Worm (Caenorhabditis elegans): ENCODE results near the gene ttr-33.

ttr-33 gene

ce11 chrV:7811758-7812157 lies 26.0 kb downstream of the ttr-33 start, which contains the start of gene ZK742.4:
Gene ZK742.4 (minus strand): TSS chrV:7811792.
- no peak for TF ChIP-seq scrt-1 (GFP tag; IDR thresholded peaks at IDR 0.05)
- no peak for TF ChIP-seq F13C5.2 (tag; optimal IDR thresholded peaks at IDR 0.05)
- TF ChIP-seq ets-7 (tag; optimal IDR thresholded peaks at IDR 0.05) = no peak
- no peak for TF ChIP-seq hmbx-1 (tag; optimal IDR thresholded peaks at IDR 0.05)
- no peak for TF ChIP-seq flt-1 (GFP tag; IDR thresholded peaks at IDR 0.05)
- no peak for TF ChIP-seq ama-1 (optimal IDR thresholded peaks at IDR 0.05)
- TF ChIP-seq hmg-4 (GFP tag; optimal IDR thresholded peaks at IDR 0.05) = no peak
- TF ChIP-seq tbx-37 (GFP tag; conservative IDR thresholded peaks at IDR 0.05) = no peak

ce11 chrV:7810591-7810990 lies 27.1 kb downstream of the ttr-33 start:
- TF ChIP-seq ceh-13 (GFP tag; optimal IDR thresholded peaks at IDR 0.05) (no peak), flt-1 (GFP tag; IDR thresholded peaks at IDR 0.05) (no peak), tbx-37 (GFP tag; conservative IDR thresholded peaks at IDR 0.05) (no peak), hmbx-1 (tag; optimal IDR thresholded peaks at IDR 0.05) (no peak), F13C5.2 (tag; optimal IDR thresholded peaks at IDR 0.05) (no peak), ets-7 (tag; optimal IDR thresholded peaks at IDR 0.05) (no peak), aly-1 (tag; optimal IDR thresholded peaks at IDR 0.05) (no peak)

DNA sequence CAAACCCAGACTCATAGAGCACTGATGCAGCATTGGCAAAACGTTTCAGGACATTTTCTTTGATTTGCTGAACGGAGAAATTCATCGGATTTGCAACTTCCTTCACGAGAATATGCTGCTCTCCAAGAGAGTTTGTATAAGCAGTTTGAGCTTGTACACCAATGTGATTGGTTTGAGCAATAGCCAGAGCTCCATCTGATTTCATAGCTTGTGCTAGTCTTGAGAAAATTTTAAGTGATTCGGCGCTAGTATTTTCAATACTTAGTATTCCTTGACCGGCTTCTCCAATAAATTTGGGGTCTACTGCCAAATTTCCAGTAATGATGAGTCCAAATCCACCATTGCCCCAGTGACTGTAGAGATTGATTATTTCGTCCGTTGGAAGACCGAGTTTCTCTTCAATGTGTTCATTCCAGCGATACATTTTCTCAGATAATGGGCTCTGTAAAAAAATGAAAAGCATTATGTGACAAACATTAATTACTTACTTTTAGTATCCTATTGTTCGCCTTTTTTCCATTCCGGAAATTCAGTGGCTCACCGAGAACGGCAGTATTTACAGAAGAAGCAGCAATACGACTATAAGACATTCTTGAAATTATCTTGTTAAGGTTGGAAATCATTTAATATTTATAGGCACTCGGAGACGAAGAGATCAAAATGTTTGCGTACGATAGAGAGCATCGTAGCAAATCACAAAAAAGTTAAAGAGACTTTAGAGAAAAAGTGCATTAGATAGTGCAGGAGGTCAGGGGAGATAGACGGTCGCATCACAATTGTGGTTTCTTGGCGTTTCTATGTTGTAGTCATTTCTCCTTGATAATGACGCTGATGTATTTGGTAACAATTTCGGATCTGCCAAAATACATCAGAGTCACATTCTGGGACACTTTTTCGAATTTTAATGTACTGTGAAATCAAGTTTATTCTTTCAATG lies 28.1 kb downstream of the ttr-33 start, which contains the start of gene ZK742.3:
ZK742.3 (minus strand) TSS at position 593 of the 937 bp plus-strand sequence.
- TF ChIP-seq hmg-4 (GFP tag; optimal IDR thresholded peaks at IDR 0.05) (no peak), B0310.2 (tag; optimal IDR thresholded peaks at IDR 0.05) (no peak), aly-1 (tag; optimal IDR thresholded peaks at IDR 0.05) (no peak), tbx-37 (GFP tag; conservative IDR thresholded peaks at IDR 0.05) (no peak), flt-1 (GFP tag; IDR thresholded peaks at IDR 0.05) (no peak), pes-1 (GFP tag; IDR thresholded peaks at IDR 0.05) (no peak), tra-4 (tag; optimal IDR thresholded peaks at IDR 0.05) (no peak), ets-7 (tag; optimal IDR thresholded peaks at IDR 0.05) (no peak), ama-1 (optimal IDR thresholded peaks at IDR 0.05) (no peak), ceh-36 (tag; optimal IDR thresholded peaks at IDR 0.05) (no peak), F13C5.2 (tag; optimal IDR thresholded peaks at IDR 0.05) (no peak), hnd-1 (tag; optimal IDR thresholded peaks at IDR 0.05) (no peak), scrt-1 (GFP tag; IDR thresholded peaks at IDR 0.05) (no peak), sea-1 (GFP tag; conservative IDR thresholded peaks at IDR 0.05) (no peak), hmbx-1 (tag; optimal IDR thresholded peaks at IDR 0.05) (no peak)

DNA sequence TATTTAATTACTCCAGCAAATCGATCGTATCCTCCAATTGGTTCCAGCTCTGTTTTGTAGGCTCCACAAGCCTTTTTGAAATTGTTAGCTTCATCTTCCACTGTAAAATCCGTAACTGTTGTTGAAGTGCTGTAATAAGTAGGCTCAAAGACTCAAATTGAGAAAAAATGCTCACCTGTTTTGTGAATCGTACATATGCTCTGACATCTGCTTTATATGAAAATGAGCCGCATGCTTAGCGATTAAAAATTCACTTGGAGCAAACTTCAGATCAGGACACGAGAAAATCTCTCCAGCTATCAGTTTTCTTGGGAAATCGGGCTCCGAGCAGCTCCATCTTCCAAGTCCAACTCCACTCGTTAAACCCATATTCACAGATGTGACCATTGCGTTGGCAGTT lies 29.3 kb downstream of the ttr-33 start:
- TF ChIP-seq ceh-36 (tag; optimal IDR thresholded peaks at IDR 0.05) (no peak), hmg-4 (GFP tag; optimal IDR thresholded peaks at IDR 0.05) (no peak), ama-1 (optimal IDR thresholded peaks at IDR 0.05) (no peak), hmbx-1 (tag; optimal IDR thresholded peaks at IDR 0.05) (no peak), F13C5.2 (tag; optimal IDR thresholded peaks at IDR 0.05) (no peak), hnd-1 (tag; optimal IDR thresholded peaks at IDR 0.05) (no peak), ceh-13 (GFP tag; optimal IDR thresholded peaks at IDR 0.05) (no peak), scrt-1 (GFP tag; IDR thresholded peaks at IDR 0.05) (no peak), tbx-11 (GFP tag; IDR thresholded peaks at IDR 0.05) (no peak), sea-1 (GFP tag; conservative IDR thresholded peaks at IDR 0.05) (no peak), tra-4 (tag; optimal IDR thresholded peaks at IDR 0.05) (no peak), ets-7 (tag; optimal IDR thresholded peaks at IDR 0.05) (no peak), aly-1 (tag; optimal IDR thresholded peaks at IDR 0.05) (no peak), flt-1 (GFP tag; IDR thresholded peaks at IDR 0.05) (no peak), B0310.2 (tag; optimal IDR thresholded peaks at IDR 0.05) (no peak), tbx-37 (GFP tag; conservative IDR thresholded peaks at IDR 0.05) (no peak), pes-1 (GFP tag; IDR thresholded peaks at IDR 0.05) (no peak)

DNA sequence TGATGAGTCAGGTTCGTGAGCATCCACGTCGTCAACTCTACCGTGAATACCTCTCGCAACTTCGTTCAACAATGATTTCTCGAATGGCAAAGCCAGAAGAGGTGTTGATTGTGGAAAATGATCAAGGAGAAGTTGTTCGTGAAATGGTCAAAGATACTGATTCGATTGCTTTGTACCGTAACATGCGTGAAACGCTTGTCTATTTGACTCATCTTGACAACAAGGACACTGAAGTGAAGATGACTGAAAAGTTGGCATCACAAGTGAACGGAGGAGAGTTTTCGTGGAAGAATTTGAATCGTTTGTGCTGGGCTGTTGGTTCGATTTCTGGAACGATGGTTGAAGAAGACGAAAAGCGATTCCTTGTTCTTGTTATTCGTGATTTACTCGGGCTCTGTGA lies 31.1 kb downstream of the ttr-33 start:
- no peak for TF ChIP-seq F13C5.2 (tag; optimal IDR thresholded peaks at IDR 0.05)
- no peak for TF ChIP-seq hmg-4 (GFP tag; optimal IDR thresholded peaks at IDR 0.05)
- no peak for TF ChIP-seq scrt-1 (GFP tag; IDR thresholded peaks at IDR 0.05)
- no peak for TF ChIP-seq flt-1 (GFP tag; IDR thresholded peaks at IDR 0.05)
- no peak for TF ChIP-seq ets-7 (tag; optimal IDR thresholded peaks at IDR 0.05)
- no peak for TF ChIP-seq hnd-1 (tag; optimal IDR thresholded peaks at IDR 0.05)
- no peak for TF ChIP-seq ceh-13 (GFP tag; optimal IDR thresholded peaks at IDR 0.05)
- TF ChIP-seq aly-1 (tag; optimal IDR thresholded peaks at IDR 0.05) = no peak
- no peak for TF ChIP-seq hmbx-1 (tag; optimal IDR thresholded peaks at IDR 0.05)
- TF ChIP-seq tbx-37 (GFP tag; conservative IDR thresholded peaks at IDR 0.05) = no peak
- no peak for TF ChIP-seq ceh-36 (tag; optimal IDR thresholded peaks at IDR 0.05)
- no peak for TF ChIP-seq sea-1 (GFP tag; conservative IDR thresholded peaks at IDR 0.05)
- TF ChIP-seq pes-1 (GFP tag; IDR thresholded peaks at IDR 0.05) = no peak
- no peak for TF ChIP-seq tra-4 (tag; optimal IDR thresholded peaks at IDR 0.05)
- TF ChIP-seq B0310.2 (tag; optimal IDR thresholded peaks at IDR 0.05) = no peak
- no peak for TF ChIP-seq tbx-11 (GFP tag; IDR thresholded peaks at IDR 0.05)
- TF ChIP-seq ama-1 (optimal IDR thresholded peaks at IDR 0.05) = no peak

ce11 chrV:7804801-7805163 lies 32.9 kb downstream of the ttr-33 start, which contains the start of gene xpo-1:
Gene xpo-1 (plus strand): TSS chrV:7805064.
- TF ChIP-seq scrt-1 (GFP tag; IDR thresholded peaks at IDR 0.05) (no peak), pes-1 (GFP tag; IDR thresholded peaks at IDR 0.05) (no peak), tbx-11 (GFP tag; IDR thresholded peaks at IDR 0.05) (no peak), tbx-37 (GFP tag; conservative IDR thresholded peaks at IDR 0.05) (no peak), ama-1 (optimal IDR thresholded peaks at IDR 0.05) (no peak), hmbx-1 (tag; optimal IDR thresholded peaks at IDR 0.05) (no peak), hnd-1 (tag; optimal IDR thresholded peaks at IDR 0.05) (no peak), flt-1 (GFP tag; IDR thresholded peaks at IDR 0.05) (no peak), F13C5.2 (tag; optimal IDR thresholded peaks at IDR 0.05) (no peak), ets-7 (tag; optimal IDR thresholded peaks at IDR 0.05) (no peak), sea-1 (GFP tag; conservative IDR thresholded peaks at IDR 0.05) (no peak), B0310.2 (tag; optimal IDR thresholded peaks at IDR 0.05) (no peak), ceh-36 (tag; optimal IDR thresholded peaks at IDR 0.05) (no peak), ceh-13 (GFP tag; optimal IDR thresholded peaks at IDR 0.05) (no peak), aly-1 (tag; optimal IDR thresholded peaks at IDR 0.05) (no peak)

Data from whole organism, early embryonic.